Worm (Caenorhabditis elegans) whole organism, late embryonic: Measurements from ENCODE around the gene ZK1010.4.

Experiments
- C08G9.2 ChIP-seq: sonication (generic microtip); optimal IDR thresholded peaks from 2 replicates; lab custom pipeline; 2016; ENCODE audit warnings: mild to moderate bottlenecking, missing genetic modification characterization, moderate library complexity, missing compliant biosample characterization
- C38D4.7 ChIP-seq: fragments of 200-800 bp; sonication (Bioruptor generic); optimal IDR thresholded peaks from 2 replicates; lab custom pipeline; 2018; ENCODE audit warnings: mild to moderate bottlenecking, missing genetic modification characterization, moderate library complexity, missing compliant biosample characterization
- F13H6.1 ChIP-seq: sonication (generic microtip); optimal IDR thresholded peaks from 2 replicates; lab custom pipeline; 2016; ENCODE audit warnings: missing genetic modification characterization, missing compliant biosample characterization
- ceh-14 ChIP-seq: sonication (generic microtip); optimal IDR thresholded peaks from 2 replicates; lab custom pipeline; 2016; ENCODE audit warnings: missing genotype, missing genetic modification characterization, missing compliant biosample characterization
- ceh-18 ChIP-seq: sonication (generic microtip); optimal IDR thresholded peaks from 2 replicates; lab custom pipeline; 2016; ENCODE audit warnings: missing genetic modification characterization, missing compliant biosample characterization
- ceh-48 ChIP-seq: sonication (generic microtip); optimal IDR thresholded peaks from 2 replicates; lab custom pipeline; 2016; ENCODE audit warnings: missing genetic modification characterization, inconsistent platforms, missing compliant biosample characterization
- ceh-6 ChIP-seq: fragments of 200-800 bp; sonication (Bioruptor generic); optimal IDR thresholded peaks from 2 replicates; lab custom pipeline; 2018; ENCODE audit warnings: mild to moderate bottlenecking, missing genetic modification characterization, missing compliant biosample characterization
- ceh-9 ChIP-seq: sonication (generic microtip); optimal IDR thresholded peaks from 2 replicates; lab custom pipeline; 2016; ENCODE audit warnings: mild to moderate bottlenecking, missing genetic modification characterization, inconsistent platforms, missing compliant biosample characterization
- dve-1 ChIP-seq: sonication (generic microtip); optimal IDR thresholded peaks from 2 replicates; lab custom pipeline; 2017; ENCODE audit warnings: antibody characterized with exemption, mild to moderate bottlenecking, missing genetic modification characterization, missing compliant biosample characterization
- elt-2 ChIP-seq: sonication (generic microtip); optimal IDR thresholded peaks from 2 replicates; lab custom pipeline; 2016; ENCODE audit warnings: missing genetic modification reagents, missing genetic modification characterization, missing compliant biosample characterization
- elt-4 ChIP-seq: sonication (generic microtip); optimal IDR thresholded peaks from 2 replicates; lab custom pipeline; 2016; ENCODE audit warnings: missing genetic modification characterization, missing compliant biosample characterization
- fax-1 ChIP-seq: sonication (generic microtip); optimal IDR thresholded peaks from 2 replicates; lab custom pipeline; 2016; ENCODE audit warnings: missing genotype, missing genetic modification characterization, missing compliant biosample characterization
- fkh-10 ChIP-seq: fragments of 150-350 bp; optimal IDR thresholded peaks from 2 replicates; lab custom pipeline; 2014; ENCODE audit warnings: missing biosample characterization, missing genetic modification reagents, missing genetic modification characterization
- fkh-6 ChIP-seq: sonication (generic microtip); optimal IDR thresholded peaks from 2 replicates; lab custom pipeline; 2016; ENCODE audit warnings: missing genetic modification characterization, missing compliant biosample characterization
- gmeb-2 ChIP-seq: sonication (generic microtip); optimal IDR thresholded peaks from 2 replicates; lab custom pipeline; 2016; ENCODE audit warnings: missing genetic modification characterization, inconsistent platforms, missing compliant biosample characterization
- hlh-15 ChIP-seq: sonication (generic microtip); optimal IDR thresholded peaks from 2 replicates; lab custom pipeline; 2016; ENCODE audit warnings: missing genetic modification characterization, missing compliant biosample characterization
- hlh-30 ChIP-seq: sonication (generic microtip); optimal IDR thresholded peaks from 2 replicates; lab custom pipeline; 2017; ENCODE audit warnings: antibody characterized with exemption, missing genetic modification characterization, missing compliant biosample characterization; ENCODE audit not compliant: insufficient read depth
- hlh-6 ChIP-seq: sonication (generic microtip); optimal IDR thresholded peaks from 2 replicates; lab custom pipeline; 2016; ENCODE audit warnings: missing genotype, missing genetic modification characterization, missing compliant biosample characterization
- hlh-8 ChIP-seq: sonication (generic microtip); optimal IDR thresholded peaks from 2 replicates; lab custom pipeline; 2016; ENCODE audit warnings: missing genotype, missing genetic modification characterization, missing compliant biosample characterization
- lim-6 ChIP-seq: sonication (generic microtip); optimal IDR thresholded peaks from 2 replicates; lab custom pipeline; 2016; ENCODE audit warnings: missing genetic modification characterization, missing compliant biosample characterization
- mec-3 ChIP-seq: sonication (generic microtip); optimal IDR thresholded peaks from 2 replicates; lab custom pipeline; 2016; ENCODE audit warnings: borderline replicate concordance, missing genetic modification characterization, missing compliant biosample characterization
- nhr-11 ChIP-seq: fragments of 150-350 bp; optimal IDR thresholded peaks from 2 replicates; lab custom pipeline; 2014; ENCODE audit warnings: missing biosample characterization, missing genetic modification characterization
- nhr-232 ChIP-seq: sonication (generic microtip); optimal IDR thresholded peaks from 2 replicates; lab custom pipeline; 2016; ENCODE audit warnings: missing genetic modification characterization, missing compliant biosample characterization
- npax-4 ChIP-seq: sonication (generic microtip); optimal IDR thresholded peaks from 2 replicates; lab custom pipeline; 2016; ENCODE audit warnings: missing genetic modification characterization, missing compliant biosample characterization
- odd-2 ChIP-seq: sonication (generic microtip); optimal IDR thresholded peaks from 2 replicates; lab custom pipeline; 2017; ENCODE audit warnings: antibody characterized with exemption, mild to moderate bottlenecking, missing genetic modification characterization, missing compliant biosample characterization
- pag-3 ChIP-seq: sonication (generic microtip); optimal IDR thresholded peaks from 2 replicates; lab custom pipeline; 2016; ENCODE audit warnings: missing compliant biosample characterization, missing genetic modification characterization, borderline replicate concordance
- pha-2 ChIP-seq: sonication (generic microtip); optimal IDR thresholded peaks from 2 replicates; lab custom pipeline; 2017; ENCODE audit warnings: mild to moderate bottlenecking, missing genetic modification characterization, missing compliant biosample characterization
- pha-4 ChIP-seq: fragments of 150-350 bp; optimal IDR thresholded peaks from 2 replicates; lab custom pipeline; 2018; ENCODE audit warnings: missing biosample characterization, missing genetic modification reagents, missing genetic modification characterization
- sdc-2 ChIP-seq: sonication (generic microtip); optimal IDR thresholded peaks from 2 replicates; lab custom pipeline; 2016; ENCODE audit warnings: missing genotype, missing genetic modification characterization, missing compliant biosample characterization
- syd-9 ChIP-seq: sonication (generic microtip); optimal IDR thresholded peaks from 2 replicates; lab custom pipeline; 2016; ENCODE audit warnings: mild to moderate bottlenecking, missing genetic modification characterization, moderate library complexity, missing compliant biosample characterization
- tbx-2 ChIP-seq: sonication (generic microtip); optimal IDR thresholded peaks from 2 replicates; lab custom pipeline; 2016; ENCODE audit warnings: missing genetic modification characterization, missing compliant biosample characterization
- unc-42 ChIP-seq: sonication (generic microtip); optimal IDR thresholded peaks from 2 replicates; lab custom pipeline; 2016; ENCODE audit warnings: missing genotype, missing genetic modification characterization, missing compliant biosample characterization
- ztf-16 ChIP-seq: sonication (generic microtip); optimal IDR thresholded peaks from 2 replicates; lab custom pipeline; 2017; ENCODE audit warnings: missing genetic modification characterization, missing compliant biosample characterization

Gene ZK1010.4

DNA sequence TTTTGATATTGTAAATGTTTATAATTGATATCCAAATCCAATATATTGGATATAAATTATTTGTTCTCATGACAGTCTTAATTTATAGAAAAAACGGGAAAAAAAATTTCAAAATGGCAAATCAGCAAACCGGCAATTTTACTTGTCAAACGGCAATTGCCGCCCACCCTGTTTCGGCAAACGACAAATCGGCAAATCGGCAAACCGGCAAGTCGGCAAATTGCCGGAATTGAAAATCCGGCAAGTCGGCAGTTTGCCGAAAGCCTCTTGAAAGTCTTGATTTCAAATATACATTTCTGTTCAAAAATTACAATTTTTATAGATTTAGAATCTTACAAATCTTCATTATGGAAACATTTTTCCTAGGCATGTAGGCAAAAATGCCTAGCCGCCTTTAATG lies 47.1 kb downstream of the ZK1010.4 start:
- TF ChIP-seq ceh-18 (tag; lab: Kevin White, UChicago) (no peak), pha-4 (tag; lab: Kevin White, UChicago) (no peak), odd-2 (tag; lab: Kevin White, UChicago) (no peak), gmeb-2 (tag; lab: Kevin White, UChicago) (no peak), ceh-9 (tag; lab: Kevin White, UChicago) (no peak), hlh-30 (tag; lab: Kevin White, UChicago) (no peak), hlh-15 (tag; lab: Kevin White, UChicago) (no peak), fkh-6 (tag; lab: Kevin White, UChicago) (no peak), ceh-48 (no peak)

DNA sequence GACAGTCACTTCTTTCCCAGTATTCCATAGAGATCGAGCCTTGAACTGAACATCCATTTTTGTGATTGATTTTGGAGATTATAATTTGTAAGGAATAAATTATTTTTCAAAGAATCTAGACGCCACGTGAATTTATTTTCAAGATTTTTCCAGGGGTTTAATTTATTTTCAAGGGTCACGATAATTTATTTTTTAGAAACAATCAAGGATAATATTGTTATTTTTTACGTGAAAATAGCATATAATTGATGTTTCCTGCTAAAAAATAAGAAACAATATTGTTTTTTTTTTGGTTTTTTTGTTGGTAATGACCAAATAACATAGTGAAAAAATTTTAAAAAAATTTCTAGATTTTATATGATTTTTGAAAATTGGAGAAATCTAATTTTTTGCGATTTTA lies 48.7 kb downstream of the ZK1010.4 start, which contains the start of gene F14F7.4:
F14F7.4 (minus strand) TSS at position 101 of the 400 bp plus-strand sequence.
- TF ChIP-seq ceh-14 (tag; lab: Kevin White, UChicago) (no peak), syd-9 (tag; lab: Kevin White, UChicago) (no peak), sdc-2 (no peak), nhr-232 (tag; lab: Kevin White, UChicago) (no peak), hlh-6 (no peak), ceh-48 (no peak), ceh-18 (tag; lab: Kevin White, UChicago) (no peak), ceh-9 (tag; lab: Kevin White, UChicago) (no peak), elt-4 (tag; lab: Kevin White, UChicago) (no peak), elt-2 (tag; lab: Kevin White, UChicago) (no peak), fax-1 (tag; lab: Kevin White, UChicago) (no peak), fkh-10 (GFP tag; lab: Kevin White, UChicago) (no peak)

DNA sequence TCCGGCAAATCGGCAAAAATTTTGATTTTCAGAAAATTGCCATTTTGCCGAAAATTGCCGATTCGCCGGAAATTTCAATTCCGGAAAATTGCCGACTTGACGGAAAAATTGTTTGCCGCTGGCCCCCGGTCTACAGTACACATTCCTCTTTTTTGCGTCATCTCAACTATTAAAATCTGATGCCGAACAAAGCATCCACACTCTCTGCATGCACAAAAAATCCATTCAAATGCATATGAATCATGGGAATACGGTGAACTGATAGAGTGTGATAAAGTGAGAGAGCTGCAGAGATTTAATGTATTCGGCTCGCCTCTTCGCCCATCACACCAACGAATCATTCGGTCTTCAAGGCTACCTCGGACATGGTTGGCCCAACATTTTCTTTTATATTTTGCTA lies 49.7 kb downstream of the ZK1010.4 start, which contains the start of gene F14F7.7:
F14F7.7 (plus strand) TSS at position 354 of the 400 bp plus-strand sequence.
- TF ChIP-seq fax-1 (tag; lab: Kevin White, UChicago) (no peak), sdc-2 (no peak), dve-1 (tag; lab: Kevin White, UChicago) (no peak), ceh-18 (tag; lab: Kevin White, UChicago) (no peak), unc-42 (tag; lab: Kevin White, UChicago) (no peak), hlh-8 (tag; lab: Kevin White, UChicago) (no peak), C38D4.7 (no peak), ztf-16 (tag; lab: Kevin White, UChicago) (no peak), lim-6 (tag; lab: Kevin White, UChicago) (no peak), nhr-11 (tag; lab: Kevin White, UChicago) (no peak), mec-3 (tag; lab: Kevin White, UChicago) (no peak)
- TF ChIP-seq, all 69 proteins: peak for 0

DNA sequence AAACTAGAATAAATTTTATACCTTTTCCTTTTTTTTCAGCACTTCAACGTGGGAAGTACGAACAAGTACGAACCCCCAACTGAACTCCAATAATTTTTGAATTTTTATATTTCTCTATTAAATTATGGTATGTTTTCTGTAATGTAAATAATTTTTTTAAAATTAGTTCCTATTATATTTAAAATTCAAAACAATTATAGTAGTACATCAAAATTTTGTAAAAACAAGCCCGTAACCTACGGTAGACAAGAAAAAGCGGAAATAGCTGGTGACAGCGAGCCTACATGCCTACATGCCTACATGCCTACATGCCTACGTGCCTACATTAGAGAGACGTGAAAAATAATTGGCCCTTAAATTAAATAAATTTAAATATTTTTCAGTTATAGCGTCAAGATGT lies 50.8 kb downstream of the ZK1010.4 start, which contains the start of gene F14F7.5:
F14F7.5 (plus strand) TSS at position 301 of the 400 bp plus-strand sequence.
- TF ChIP-seq lim-6 (tag; lab: Kevin White, UChicago) (no peak), ceh-6 (GFP tag; lab: Kevin White, UChicago) (no peak), hlh-8 (tag; lab: Kevin White, UChicago) (no peak), tbx-2 (no peak), npax-4 (tag; lab: Kevin White, UChicago) (no peak), F13H6.1 (no peak), C08G9.2 (tag; lab: Kevin White, UChicago) (no peak), pag-3 (tag; lab: Kevin White, UChicago) (no peak), mec-3 (tag; lab: Kevin White, UChicago) (no peak), ceh-18 (tag; lab: Kevin White, UChicago) (no peak), pha-2 (no peak)
